Fruit fly (Drosophila melanogaster) whole organism, embryonic: Measurements from ENCODE around the gene CG43116.

Source experiments
- Antp ChIP-seq: fragments of 200-800 bp; sonication (Bioruptor generic); optimal IDR thresholded peaks from 3 replicates; lab custom pipeline; 2016; ENCODE audit warnings: missing biosample characterization, missing genetic modification characterization
- Asciz ChIP-seq: fragments of 200-800 bp; sonication (Bioruptor generic); optimal IDR thresholded peaks from 2 replicates; lab custom pipeline; 2017; ENCODE audit warnings: missing biosample characterization, mild to moderate bottlenecking, missing genetic modification characterization, missing genetic modification reagents
- Atf6 ChIP-seq: fragments of 200-800 bp; sonication (Bioruptor generic); IDR thresholded peaks from 2 replicates; pipeline ENCODE4 v1.3.6; 2022; ENCODE audit warnings: missing biosample characterization, missing genetic modification characterization
- BEAF-32 ChIP-seq: fragments of 200-800 bp; sonication (Bioruptor generic); optimal IDR thresholded peaks from 3 replicates; lab custom pipeline; 2017; ENCODE audit warnings: missing biosample characterization, missing genetic modification characterization, mild to moderate bottlenecking, moderate library complexity, missing genetic modification reagents
- Blimp-1 ChIP-seq: fragments of 200-800 bp; sonication (Bioruptor generic); optimal IDR thresholded peaks from 3 replicates; lab custom pipeline; 2018; ENCODE audit warnings: missing biosample characterization, missing genetic modification characterization, mild to moderate bottlenecking, moderate library complexity, missing genetic modification reagents
- CG10267 ChIP-seq: fragments of 200-800 bp; sonication (Bioruptor generic); optimal IDR thresholded peaks from 2 replicates; lab custom pipeline; 2018; ENCODE audit warnings: missing biosample characterization, mild to moderate bottlenecking, missing genetic modification characterization, moderate library complexity
- CG10366 ChIP-seq: fragments of 200-800 bp; sonication (Bioruptor generic); IDR thresholded peaks from 2 replicates; pipeline ENCODE4 v1.3.6; 2022; ENCODE audit warnings: missing biosample characterization, missing genetic modification characterization
- CG14050 ChIP-seq: fragments of 200-800 bp; sonication (Bioruptor generic); IDR thresholded peaks from 3 replicates; pipeline ENCODE4 v1.3.6; 2022; ENCODE audit warnings: missing biosample characterization, missing genetic modification characterization
- CG14710 ChIP-seq: fragments of 200-800 bp; sonication (Bioruptor generic); optimal IDR thresholded peaks from 3 replicates; lab custom pipeline; 2019; ENCODE audit warnings: missing biosample characterization, mild to moderate bottlenecking, missing genetic modification characterization, moderate library complexity
- CG15479 ChIP-seq: fragments of 200-800 bp; sonication (Bioruptor generic); optimal IDR thresholded peaks from 3 replicates; lab custom pipeline; 2019; ENCODE audit warnings: missing biosample characterization, mild to moderate bottlenecking, missing genetic modification characterization, moderate library complexity
- CG30020 ChIP-seq: fragments of 200-800 bp; optimal IDR thresholded peaks from 2 replicates; lab custom pipeline; 2019; ENCODE audit warnings: missing biosample characterization, mild to moderate bottlenecking, missing genetic modification characterization, moderate library complexity
- CG30403 ChIP-seq: fragments of 200-800 bp; sonication (Bioruptor generic); optimal IDR thresholded peaks from 3 replicates; lab custom pipeline; 2016; ENCODE audit warnings: missing biosample characterization, missing genetic modification characterization
- CG32532 ChIP-seq: fragments of 200-800 bp; sonication (Bioruptor generic); IDR thresholded peaks from 2 replicates; pipeline ENCODE4 v1.3.6; 2022; ENCODE audit warnings: missing biosample characterization, missing genetic modification characterization
- CG4730 ChIP-seq: fragments of 200-800 bp; sonication (Bioruptor generic); IDR thresholded peaks from 2 replicates; pipeline ENCODE4 v1.3.6; 2022; ENCODE audit warnings: missing biosample characterization, missing genetic modification characterization
- CG4820 ChIP-seq: fragments of 200-800 bp; sonication (Bioruptor generic); optimal IDR thresholded peaks from 3 replicates; lab custom pipeline; 2016; ENCODE audit warnings: missing biosample characterization, missing genetic modification characterization
- CG5180 ChIP-seq: fragments of 200-800 bp; sonication (Bioruptor generic); optimal IDR thresholded peaks from 3 replicates; lab custom pipeline; 2017; ENCODE audit warnings: missing biosample characterization, missing genetic modification characterization, mild to moderate bottlenecking, moderate library complexity, missing genetic modification reagents
- CG6175 ChIP-seq: fragments of 200-800 bp; sonication (Bioruptor generic); IDR thresholded peaks from 3 replicates; pipeline ENCODE4 v1.3.6; 2022; ENCODE audit warnings: missing biosample characterization, missing genetic modification characterization
- CG6765 ChIP-seq: fragments of 200-800 bp; sonication (Bioruptor generic); optimal IDR thresholded peaks from 3 replicates; lab custom pipeline; 2017; ENCODE audit warnings: missing biosample characterization, mild to moderate bottlenecking, missing genetic modification characterization
- CG7556 ChIP-seq: fragments of 200-800 bp; sonication (Bioruptor generic); optimal IDR thresholded peaks from 2 replicates; lab custom pipeline; 2017; ENCODE audit warnings: missing biosample characterization, mild to moderate bottlenecking, missing genetic modification characterization
- CG7987 ChIP-seq: fragments of 200-800 bp; sonication (Bioruptor generic); optimal IDR thresholded peaks from 2 replicates; lab custom pipeline; 2018; ENCODE audit warnings: missing biosample characterization, mild to moderate bottlenecking, missing genetic modification characterization, moderate library complexity
- CG9817 ChIP-seq: fragments of 200-800 bp; sonication (Bioruptor generic); optimal IDR thresholded peaks from 2 replicates; lab custom pipeline; 2018; ENCODE audit warnings: missing biosample characterization, mild to moderate bottlenecking, missing genetic modification characterization, moderate library complexity
- CoRest ChIP-seq: fragments of 200-800 bp; sonication (Bioruptor generic); optimal IDR thresholded peaks from 3 replicates; lab custom pipeline; 2018; ENCODE audit warnings: missing biosample characterization, mild to moderate bottlenecking, missing genetic modification characterization, moderate library complexity
- Hmr ChIP-seq: fragments of 200-800 bp; sonication (Bioruptor generic); optimal IDR thresholded peaks from 3 replicates; lab custom pipeline; 2017; ENCODE audit warnings: mild to moderate bottlenecking, missing biosample characterization, missing genetic modification reagents, missing genetic modification characterization
- Mad ChIP-seq: fragments of 200-800 bp; sonication (Bioruptor generic); optimal IDR thresholded peaks from 2 replicates; lab custom pipeline; 2016; ENCODE audit warnings: missing biosample characterization, missing genetic modification characterization
- Max ChIP-seq: fragments of 200-800 bp; sonication (Bioruptor generic); optimal IDR thresholded peaks from 2 replicates; lab custom pipeline; 2016; ENCODE audit warnings: missing biosample characterization, mild to moderate bottlenecking, missing genetic modification characterization
- Nf-YB ChIP-seq: fragments of 200-800 bp; sonication (Bioruptor generic); optimal IDR thresholded peaks from 3 replicates; lab custom pipeline; 2019; ENCODE audit warnings: missing biosample characterization, mild to moderate bottlenecking, missing genetic modification characterization, moderate library complexity
- Oli ChIP-seq: fragments of 200-800 bp; sonication (Bioruptor generic); optimal IDR thresholded peaks from 2 replicates; lab custom pipeline; 2018; ENCODE audit warnings: missing biosample characterization, mild to moderate bottlenecking, missing genetic modification characterization, moderate library complexity
- Rfx ChIP-seq: fragments of 200-800 bp; sonication (Bioruptor generic); IDR thresholded peaks from 2 replicates; pipeline ENCODE4 v1.3.6; 2022; ENCODE audit warnings: missing biosample characterization, missing genetic modification characterization
- Sox102F ChIP-seq: fragments of 200-800 bp; sonication (Bioruptor generic); optimal IDR thresholded peaks from 2 replicates; lab custom pipeline; 2018; ENCODE audit warnings: missing biosample characterization, mild to moderate bottlenecking, missing genetic modification characterization, moderate library complexity
- amos ChIP-seq: fragments of 200-800 bp; sonication (Bioruptor generic); IDR thresholded peaks from 2 replicates; pipeline ENCODE4 v1.3.6; 2022; ENCODE audit warnings: missing biosample characterization, missing genetic modification characterization; ENCODE audit not compliant: partially characterized antibody
- ato ChIP-seq: fragments of 200-800 bp; sonication (Bioruptor generic); IDR thresholded peaks from 2 replicates; pipeline ENCODE4 v1.3.6; 2022; ENCODE audit warnings: missing biosample characterization, missing genetic modification characterization; ENCODE audit not compliant: partially characterized antibody
- bsh ChIP-seq, 2 experiments: fragments of 200-800 bp; sonication (Bioruptor generic); optimal IDR thresholded peaks; 2 replicates each; lab custom pipeline; 2017 to 2018; ENCODE audit warnings: mild to moderate bottlenecking in 2 of 2, missing biosample characterization in 2 of 2, missing genetic modification characterization in 2 of 2, moderate library complexity in 1 of 2
- chm ChIP-seq: fragments of 200-800 bp; sonication (Bioruptor generic); IDR thresholded peaks from 2 replicates; pipeline ENCODE4 v1.3.6; 2022; ENCODE audit warnings: missing biosample characterization, missing genetic modification characterization
- crc ChIP-seq: fragments of 200-800 bp; sonication (Bioruptor generic); optimal IDR thresholded peaks from 2 replicates; lab custom pipeline; 2016; ENCODE audit warnings: missing biosample characterization, missing genetic modification characterization
- danr ChIP-seq: fragments of 200-800 bp; sonication (Bioruptor generic); IDR thresholded peaks from 2 replicates; pipeline ENCODE4 v1.3.6; 2022; ENCODE audit warnings: missing biosample characterization, missing genetic modification characterization
- dmrt11E ChIP-seq: fragments of 200-800 bp; sonication (Bioruptor generic); optimal IDR thresholded peaks from 3 replicates; lab custom pipeline; 2018; ENCODE audit warnings: missing biosample characterization, mild to moderate bottlenecking, missing genetic modification characterization, moderate library complexity
- fd3F ChIP-seq: fragments of 200-800 bp; sonication (Bioruptor generic); optimal IDR thresholded peaks from 2 replicates; lab custom pipeline; 2018; ENCODE audit warnings: missing biosample characterization, mild to moderate bottlenecking, missing genetic modification characterization, moderate library complexity
- fd96Cb ChIP-seq: fragments of 200-800 bp; sonication (Bioruptor generic); optimal IDR thresholded peaks from 2 replicates; lab custom pipeline; 2018; ENCODE audit warnings: missing biosample characterization, mild to moderate bottlenecking, missing genetic modification characterization, moderate library complexity
- gce ChIP-seq: fragments of 200-800 bp; sonication (Bioruptor generic); IDR thresholded peaks from 3 replicates; pipeline ENCODE4 v1.3.6; 2022; ENCODE audit warnings: missing biosample characterization, missing genetic modification characterization
- grn ChIP-seq: fragments of 200-800 bp; sonication (Bioruptor generic); optimal IDR thresholded peaks from 3 replicates; lab custom pipeline; 2017; ENCODE audit warnings: missing biosample characterization, missing genetic modification characterization
- kay ChIP-seq: fragments of 200-800 bp; sonication (Bioruptor generic); optimal IDR thresholded peaks from 2 replicates; lab custom pipeline; 2016; ENCODE audit warnings: missing biosample characterization, missing genetic modification characterization
- ken ChIP-seq: fragments of 200-800 bp; sonication (Bioruptor generic); IDR thresholded peaks from 3 replicates; pipeline ENCODE4 v1.3.6; 2022; ENCODE audit warnings: missing biosample characterization, missing genetic modification characterization
- mam ChIP-seq: fragments of 200-800 bp; sonication (Bioruptor generic); optimal IDR thresholded peaks from 3 replicates; lab custom pipeline; 2016; ENCODE audit warnings: missing biosample characterization, missing genetic modification characterization
- mirr ChIP-seq: fragments of 200-800 bp; sonication (Bioruptor generic); optimal IDR thresholded peaks from 3 replicates; lab custom pipeline; 2018; ENCODE audit warnings: missing biosample characterization, mild to moderate bottlenecking, missing genetic modification characterization
- prd ChIP-seq, 3 experiments: fragments of >200 bp in 2 of 3; fragments of 200-800 bp in 1 of 3; sonication (Bioruptor generic) in 1 of 3; optimal IDR thresholded peaks in 2 of 3; IDR thresholded peaks in 1 of 3; 2 replicates in 2 of 3; 3 replicates in 1 of 3; pipeline versions ENCODE4 v1.3.6 to Lab custom; 2017 to 2022; ENCODE audit warnings: missing biosample characterization in 1 of 3, missing genetic modification characterization in 1 of 3
- row ChIP-seq: fragments of 200-800 bp; sonication (Bioruptor generic); IDR thresholded peaks from 3 replicates; pipeline ENCODE4 v1.3.6; 2022; ENCODE audit warnings: missing biosample characterization, missing genetic modification characterization
- ssp ChIP-seq: fragments of 200-800 bp; sonication (Bioruptor generic); IDR thresholded peaks from 2 replicates; pipeline ENCODE4 v1.3.6; 2022; ENCODE audit warnings: missing biosample characterization, missing genetic modification characterization
- unpg ChIP-seq: fragments of 200-800 bp; sonication (Bioruptor generic); optimal IDR thresholded peaks from 3 replicates; lab custom pipeline; 2018; ENCODE audit warnings: missing biosample characterization, mild to moderate bottlenecking, missing genetic modification characterization, moderate library complexity

The CG43116 gene

DNA sequence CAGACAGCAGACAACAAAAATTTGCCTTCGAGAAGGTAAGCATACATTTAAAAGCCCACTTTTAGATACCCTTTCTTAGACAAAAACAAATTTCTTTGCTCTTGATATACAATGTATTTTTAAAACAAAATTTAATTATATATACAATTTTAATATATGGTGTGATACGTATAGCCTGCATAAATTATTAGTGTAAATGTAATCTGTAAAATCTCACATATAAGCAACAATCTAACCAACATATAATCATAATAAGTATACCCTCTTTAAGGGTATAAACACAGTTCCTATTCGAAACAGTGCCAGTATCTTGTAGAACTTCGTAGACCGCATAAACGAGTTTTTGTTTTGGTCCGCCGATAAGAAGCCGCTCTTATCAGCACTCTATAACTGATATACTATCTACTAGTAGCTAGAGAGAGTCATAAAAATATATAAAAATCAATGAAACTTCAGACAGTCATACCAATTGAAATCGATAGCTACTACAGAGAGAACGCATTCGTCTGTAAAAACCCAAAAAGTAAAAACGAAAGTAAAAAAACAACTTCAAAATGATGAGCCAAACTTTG is 17.6 kb upstream of the CG43116 start, which contains the start of gene Kaz-m1 (continued):
- TF ChIP-seq CG6765 (GFP tag; lab: Kevin White, UChicago) (peak; percentile 1), Oli (tag; lab: Kevin White, UChicago) (peak; percentile 65), CG5180 (GFP tag; lab: Kevin White, UChicago) (no peak), ken (no peak), ato (GFP tag; lab: Robert Waterston, UW) (no peak), row (peak; percentile 87), Atf6 (GFP tag; lab: Robert Waterston, UW) (0 out of 2 replicates have a peak, but pooled peaks have one; percentile 25), CG14710 (tag; lab: Kevin White, UChicago) (peak; percentile 70), CG15479 (GFP tag; lab: Kevin White, UChicago) (no peak), gce (no peak), mam (no peak), CG10366 (GFP tag; lab: Robert Waterston, UW) (0 out of 2 replicates have a peak, but pooled peaks have one; percentile 13), CG7556 (GFP tag; lab: Kevin White, UChicago) (peak; percentile 53), fd96Cb (peak; percentile 61), CG7987 (GFP tag; lab: Kevin White, UChicago) (no peak), CoRest (tag; lab: Kevin White, UChicago) (peak; percentile 77), kay (GFP tag; lab: Kevin White, UChicago) (no peak), CG30020 (tag; lab: Kevin White, UChicago) (peak; percentile 4), dmrt11E (tag; lab: Kevin White, UChicago) (peak; percentile 73), CG14050 (GFP tag; lab: Robert Waterston, UW) (no peak), CG4730 (no peak), ssp (no peak), Rfx (GFP tag; lab: Robert Waterston, UW) (peak; percentile 42; the same call in 1 of the 2 replicates), Antp (GFP tag; lab: Kevin White, UChicago) (no peak), crc (GFP tag; lab: Kevin White, UChicago) (no peak), bsh (GFP tag; optimal IDR thresholded peaks at IDR 0.05; lab: Kevin White, UChicago) (peak in 1 of 2 experiments; percentile 78), CG32532 (GFP tag; lab: Robert Waterston, UW) (peak; percentile 45; the same call in 1 of the 2 replicates), prd (optimal IDR thresholded peaks at IDR 0.05; lab: Kevin White, UChicago) (no peak), prd (GFP tag; IDR thresholded peaks at IDR 0.05; lab: Robert Waterston, UW) (peak; percentile 58; the same call in 2 of the 3 replicates), mirr (GFP tag; lab: Kevin White, UChicago) (peak; percentile 4), BEAF-32 (GFP tag; lab: Kevin White, UChicago) (no peak), Hmr (GFP tag; lab: Kevin White, UChicago) (peak; percentile 49), CG9817 (tag; lab: Kevin White, UChicago) (peak; percentile 55), danr (no peak), fd3F (GFP tag; lab: Kevin White, UChicago) (peak; percentile 15), amos (GFP tag; lab: Robert Waterston, UW) (no peak), Max (no peak), Blimp-1 (peak; percentile 57), CG30403 (GFP tag; lab: Kevin White, UChicago) (peak; percentile 61), CG4820 (GFP tag; lab: Kevin White, UChicago) (peak; percentile 50), CG6175 (GFP tag; lab: Robert Waterston, UW) (no peak), chm (GFP tag; lab: Robert Waterston, UW) (no peak), grn (GFP tag; lab: Kevin White, UChicago) (peak; percentile 67), unpg (GFP tag; lab: Kevin White, UChicago) (peak; percentile 59), Mad (GFP tag; lab: Kevin White, UChicago) (no peak), Asciz (no peak), Sox102F (GFP tag; lab: Kevin White, UChicago) (peak; percentile 63), Nf-YB (GFP tag; lab: Kevin White, UChicago) (peak; percentile 56), CG10267 (tag; lab: Kevin White, UChicago) (peak; percentile 66)
